Fruit fly (Drosophila melanogaster) whole organism, embryonic: Measurements from ENCODE around the gene SmydA-2.

Source experiments
- CG11723 ChIP-seq: fragments of 200-800 bp; sonication (Bioruptor generic); optimal IDR thresholded peaks from 2 replicates; lab custom pipeline; 2017; ENCODE audit warnings: missing biosample characterization, mild to moderate bottlenecking, missing genetic modification characterization
- CG12659 ChIP-seq: fragments of 200-800 bp; sonication (Bioruptor generic); optimal IDR thresholded peaks from 3 replicates; lab custom pipeline; 2017; ENCODE audit warnings: mild to moderate bottlenecking, missing biosample characterization, missing genetic modification reagents, missing genetic modification characterization
- CG17359 ChIP-seq: fragments of 200-800 bp; sonication (Bioruptor generic); optimal IDR thresholded peaks from 3 replicates; lab custom pipeline; 2018; ENCODE audit warnings: missing biosample characterization, mild to moderate bottlenecking, missing genetic modification characterization, moderate library complexity
- CG17361 ChIP-seq: fragments of 200-800 bp; sonication (Bioruptor generic); IDR thresholded peaks from 3 replicates; pipeline ENCODE4 v1.3.6; 2022; ENCODE audit warnings: missing biosample characterization, missing genetic modification characterization
- CG17568 ChIP-seq: fragments of 200-800 bp; sonication (Bioruptor generic); optimal IDR thresholded peaks from 2 replicates; lab custom pipeline; 2018; ENCODE audit warnings: missing biosample characterization, mild to moderate bottlenecking, missing genetic modification characterization, moderate library complexity
- CG17912 ChIP-seq: fragments of 200-800 bp; sonication (Bioruptor generic); optimal IDR thresholded peaks from 2 replicates; lab custom pipeline; 2018; ENCODE audit warnings: missing biosample characterization, mild to moderate bottlenecking, missing genetic modification characterization
- CG18476 ChIP-seq: fragments of 200-800 bp; sonication (Bioruptor generic); optimal IDR thresholded peaks from 2 replicates; lab custom pipeline; 2016; ENCODE audit warnings: missing biosample characterization, mild to moderate bottlenecking, missing genetic modification characterization
- CG2199 ChIP-seq: fragments of 200-800 bp; sonication (Bioruptor generic); IDR thresholded peaks from 3 replicates; pipeline ENCODE4 v1.3.6; 2022; ENCODE audit warnings: missing biosample characterization, missing genetic modification characterization
- CG3065 ChIP-seq: fragments of 200-800 bp; sonication (Bioruptor generic); optimal IDR thresholded peaks from 2 replicates; lab custom pipeline; 2016; ENCODE audit warnings: missing biosample characterization, missing genetic modification characterization
- CG31365 ChIP-seq: fragments of 200-800 bp; sonication (Bioruptor generic); optimal IDR thresholded peaks from 2 replicates; lab custom pipeline; 2018; ENCODE audit warnings: missing biosample characterization, mild to moderate bottlenecking, missing genetic modification characterization
- CG33557 ChIP-seq: fragments of 200-800 bp; sonication (Bioruptor generic); optimal IDR thresholded peaks from 2 replicates; lab custom pipeline; 2019; ENCODE audit warnings: missing biosample characterization, mild to moderate bottlenecking, missing genetic modification characterization, moderate library complexity
- CG3847 ChIP-seq: fragments of 200-800 bp; sonication (Bioruptor generic); IDR thresholded peaks from 2 replicates; pipeline ENCODE4 v1.3.6; 2022; ENCODE audit warnings: missing biosample characterization, missing genetic modification characterization
- CG5180 ChIP-seq: fragments of 200-800 bp; sonication (Bioruptor generic); optimal IDR thresholded peaks from 3 replicates; lab custom pipeline; 2017; ENCODE audit warnings: missing biosample characterization, missing genetic modification characterization, mild to moderate bottlenecking, moderate library complexity, missing genetic modification reagents
- CG6254 ChIP-seq: fragments of 200-800 bp; sonication (Bioruptor generic); optimal IDR thresholded peaks from 3 replicates; lab custom pipeline; 2017; ENCODE audit warnings: mild to moderate bottlenecking, missing biosample characterization, missing genetic modification reagents, missing genetic modification characterization
- CG8359 ChIP-seq: fragments of 200-800 bp; sonication (Bioruptor generic); optimal IDR thresholded peaks from 2 replicates; lab custom pipeline; 2017; ENCODE audit warnings: missing biosample characterization, mild to moderate bottlenecking, missing genetic modification characterization, borderline replicate concordance
- CG8765 ChIP-seq: fragments of 200-800 bp; sonication (Bioruptor generic); IDR thresholded peaks from 2 replicates; pipeline ENCODE4 v1.3.6; 2022; ENCODE audit warnings: missing biosample characterization, missing genetic modification characterization
- CG9876 ChIP-seq: fragments of 200-800 bp; sonication (Bioruptor generic); optimal IDR thresholded peaks from 2 replicates; lab custom pipeline; 2016; ENCODE audit warnings: missing biosample characterization, missing genetic modification characterization
- CTCF ChIP-seq: fragments of 200-800 bp; sonication (Bioruptor generic); optimal IDR thresholded peaks from 2 replicates; lab custom pipeline; 2017; ENCODE audit warnings: missing biosample characterization, mild to moderate bottlenecking, missing genetic modification characterization, moderate library complexity
- Chrac-16 ChIP-seq: fragments of 200-800 bp; sonication (Bioruptor generic); optimal IDR thresholded peaks from 3 replicates; lab custom pipeline; 2016; ENCODE audit warnings: missing biosample characterization, missing genetic modification characterization
- Dek ChIP-seq: fragments of 200-800 bp; sonication (Bioruptor generic); optimal IDR thresholded peaks from 3 replicates; lab custom pipeline; 2019; ENCODE audit warnings: missing biosample characterization, mild to moderate bottlenecking, missing genetic modification characterization, moderate library complexity
- E2f1 ChIP-seq: fragments of 200-800 bp; sonication (Bioruptor generic); IDR thresholded peaks from 2 replicates; pipeline ENCODE4 v1.3.6; 2022; ENCODE audit warnings: missing biosample characterization, missing genetic modification characterization
- H2.0 ChIP-seq: fragments of 200-800 bp; sonication (Bioruptor generic); IDR thresholded peaks from 2 replicates; pipeline ENCODE4 v1.3.6; 2022; ENCODE audit warnings: missing biosample characterization, missing genetic modification characterization
- HLHmδ ChIP-seq: fragments of 200-800 bp; sonication (Bioruptor generic); optimal IDR thresholded peaks from 2 replicates; lab custom pipeline; 2018; ENCODE audit warnings: missing biosample characterization, mild to moderate bottlenecking, missing genetic modification characterization, moderate library complexity
- Hand ChIP-seq: fragments of 200-800 bp; sonication (Bioruptor generic); optimal IDR thresholded peaks from 2 replicates; lab custom pipeline; 2017; ENCODE audit warnings: mild to moderate bottlenecking, missing biosample characterization, missing genetic modification reagents, missing genetic modification characterization
- NFAT ChIP-seq: fragments of 200-800 bp; sonication (Bioruptor generic); IDR thresholded peaks from 2 replicates; pipeline ENCODE4 v1.3.6; 2022; ENCODE audit warnings: missing biosample characterization, missing genetic modification characterization
- Oli ChIP-seq: fragments of 200-800 bp; sonication (Bioruptor generic); optimal IDR thresholded peaks from 2 replicates; lab custom pipeline; 2018; ENCODE audit warnings: missing biosample characterization, mild to moderate bottlenecking, missing genetic modification characterization, moderate library complexity
- PHDP ChIP-seq: fragments of 200-800 bp; sonication (Bioruptor generic); optimal IDR thresholded peaks from 3 replicates; lab custom pipeline; 2018; ENCODE audit warnings: missing biosample characterization, mild to moderate bottlenecking, missing genetic modification characterization, moderate library complexity
- Pdp1 ChIP-seq, 2 experiments: fragments of 200-800 bp; sonication (Bioruptor generic); optimal IDR thresholded peaks; 3 replicates each; lab custom pipeline; 2016; ENCODE audit warnings: missing biosample characterization in 2 of 2, missing genetic modification characterization in 2 of 2, mild to moderate bottlenecking in 1 of 2, moderate library complexity in 1 of 2
- Ssrp ChIP-seq: fragments of 200-800 bp; sonication (Bioruptor generic); optimal IDR thresholded peaks from 2 replicates; lab custom pipeline; 2018; ENCODE audit warnings: missing biosample characterization, mild to moderate bottlenecking, missing genetic modification characterization, moderate library complexity
- ac ChIP-seq: fragments of 200-800 bp; sonication (Bioruptor generic); optimal IDR thresholded peaks from 3 replicates; lab custom pipeline; 2017; ENCODE audit warnings: missing biosample characterization, mild to moderate bottlenecking, missing genetic modification characterization
- ap ChIP-seq: fragments of 200-800 bp; sonication (Bioruptor generic); IDR thresholded peaks from 2 replicates; pipeline ENCODE4 v1.3.6; 2022; ENCODE audit warnings: missing biosample characterization, missing genetic modification characterization
- cas ChIP-seq: fragments of 200-800 bp; sonication (Bioruptor generic); IDR thresholded peaks from 2 replicates; pipeline ENCODE4 v1.3.6; 2022; ENCODE audit warnings: missing biosample characterization, missing genetic modification characterization
- dati ChIP-seq: fragments of 200-800 bp; sonication (Bioruptor generic); IDR thresholded peaks from 2 replicates; pipeline ENCODE4 v1.3.6; 2022; ENCODE audit warnings: missing biosample characterization, missing genetic modification characterization
- fd64A ChIP-seq: fragments of 200-800 bp; sonication (Bioruptor generic); optimal IDR thresholded peaks from 3 replicates; lab custom pipeline; 2018; ENCODE audit warnings: missing biosample characterization, mild to moderate bottlenecking, missing genetic modification characterization
- fd96Cb ChIP-seq: fragments of 200-800 bp; sonication (Bioruptor generic); optimal IDR thresholded peaks from 2 replicates; lab custom pipeline; 2018; ENCODE audit warnings: missing biosample characterization, mild to moderate bottlenecking, missing genetic modification characterization, moderate library complexity
- gt ChIP-seq: fragments of 200-800 bp; sonication (Bioruptor generic); IDR thresholded peaks from 2 replicates; pipeline ENCODE4 v1.3.6; 2022; ENCODE audit warnings: missing biosample characterization, missing genetic modification characterization
- her ChIP-seq: fragments of 200-800 bp; sonication (Bioruptor generic); optimal IDR thresholded peaks from 2 replicates; lab custom pipeline; 2016; ENCODE audit warnings: missing biosample characterization, missing genetic modification characterization
- hth ChIP-seq: fragments of >200 bp; optimal IDR thresholded peaks from 2 replicates; lab custom pipeline; 2017; ENCODE audit warnings: inconsistent platforms
- lov ChIP-seq, 2 experiments: fragments of 200-800 bp in 1 of 2; fragments of >200 bp in 1 of 2; sonication (Bioruptor generic) in 1 of 2; IDR thresholded peaks in 1 of 2; optimal IDR thresholded peaks in 1 of 2; 2 replicates in 1 of 2; 3 replicates in 1 of 2; pipeline versions ENCODE4 v1.3.6 to Lab custom; 2017 to 2022; ENCODE audit warnings: missing biosample characterization in 1 of 2, missing genetic modification characterization in 1 of 2
- mirr ChIP-seq: fragments of 200-800 bp; sonication (Bioruptor generic); optimal IDR thresholded peaks from 3 replicates; lab custom pipeline; 2018; ENCODE audit warnings: missing biosample characterization, mild to moderate bottlenecking, missing genetic modification characterization
- oc ChIP-seq: fragments of 200-800 bp; sonication (Bioruptor generic); optimal IDR thresholded peaks from 2 replicates; lab custom pipeline; 2018; ENCODE audit warnings: missing biosample characterization, mild to moderate bottlenecking, missing genetic modification characterization, moderate library complexity
- odd ChIP-seq: fragments of 200-800 bp; sonication (Bioruptor generic); optimal IDR thresholded peaks from 2 replicates; lab custom pipeline; 2017; ENCODE audit warnings: missing biosample characterization, mild to moderate bottlenecking, missing genetic modification characterization
- pros ChIP-seq: fragments of 200-800 bp; sonication (Bioruptor generic); optimal IDR thresholded peaks from 3 replicates; lab custom pipeline; 2019; ENCODE audit warnings: missing biosample characterization, mild to moderate bottlenecking, missing genetic modification characterization, moderate library complexity
- psq ChIP-seq: fragments of 200-800 bp; sonication (Bioruptor generic); optimal IDR thresholded peaks from 2 replicates; lab custom pipeline; 2017; ENCODE audit warnings: missing biosample characterization, missing genetic modification characterization
- pum ChIP-seq: fragments of 200-800 bp; sonication (Bioruptor generic); optimal IDR thresholded peaks from 2 replicates; lab custom pipeline; 2016; ENCODE audit warnings: missing biosample characterization, missing genetic modification characterization
- sob ChIP-seq: fragments of 200-800 bp; sonication (Bioruptor generic); IDR thresholded peaks from 2 replicates; pipeline ENCODE4 v1.3.6; 2022; ENCODE audit warnings: missing biosample characterization, missing genetic modification characterization
- trh ChIP-seq: fragments of 200-800 bp; sonication (Bioruptor generic); optimal IDR thresholded peaks from 2 replicates; lab custom pipeline; 2016; ENCODE audit warnings: missing biosample characterization, missing genetic modification characterization
- ttk ChIP-seq: fragments of 200-800 bp; sonication (Bioruptor generic); IDR thresholded peaks from 2 replicates; pipeline ENCODE4 v2.1.2; 2022; ENCODE audit warnings: missing biosample characterization, missing genetic modification characterization
- zf30C ChIP-seq: fragments of 200-800 bp; sonication (Bioruptor generic); optimal IDR thresholded peaks from 3 replicates; lab custom pipeline; 2018; ENCODE audit warnings: missing biosample characterization, mild to moderate bottlenecking, missing genetic modification characterization

SmydA-2 gene

DNA sequence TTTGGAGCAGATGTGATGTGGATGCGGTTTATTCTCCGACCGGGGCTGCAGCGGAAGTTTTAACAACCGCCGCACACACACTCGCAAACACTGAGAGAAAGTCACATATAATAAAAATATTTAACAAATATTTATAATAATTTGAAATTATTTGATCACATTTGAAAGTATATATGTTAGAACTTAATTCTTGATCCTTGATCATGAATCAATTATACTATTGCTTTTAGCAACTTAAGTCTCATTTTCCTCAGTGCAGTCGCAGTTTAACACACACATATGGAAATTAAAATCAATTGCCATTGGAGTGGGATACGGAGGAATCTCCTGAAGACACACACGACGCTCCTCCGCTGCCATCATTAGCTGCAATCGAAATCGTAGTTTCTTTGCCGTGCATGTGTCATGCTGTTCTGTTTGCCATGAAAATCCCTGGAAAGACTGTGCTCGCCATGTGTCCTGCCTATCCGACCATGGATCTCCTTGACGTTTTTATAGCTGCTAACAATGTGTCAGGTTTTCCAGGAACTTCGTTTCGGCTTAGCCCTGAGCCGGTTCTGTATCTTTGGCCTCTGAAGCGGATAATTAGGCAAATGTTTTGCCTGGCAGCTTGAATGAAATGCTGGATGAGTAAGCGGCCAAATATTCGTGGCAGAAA, 30.2 kb upstream of the SmydA-2 start (continued):
- peak; percentile 76 for TF ChIP-seq CG17359 (tag; lab: Kevin White, UChicago)
- TF ChIP-seq CG33557 (GFP tag; lab: Kevin White, UChicago) = peak; percentile 91
- no peak for TF ChIP-seq mirr (GFP tag; lab: Kevin White, UChicago)
- no peak for TF ChIP-seq CG2199
- TF ChIP-seq pum = peak; percentile 7
- TF ChIP-seq pros (GFP tag; lab: Kevin White, UChicago) = peak; percentile 46
- no peak for TF ChIP-seq fd64A (GFP tag; lab: Kevin White, UChicago)
- no peak for TF ChIP-seq Hand (GFP tag; lab: Kevin White, UChicago)
- TF ChIP-seq CG17361 (GFP tag; lab: Robert Waterston, UW) = peak; percentile 89
- TF ChIP-seq CG17568 (GFP tag; lab: Kevin White, UChicago) = peak; percentile 43
- no peak for TF ChIP-seq hth (lab: Kevin White, UChicago)
- peak; percentile 70 for TF ChIP-seq PHDP (tag; lab: Kevin White, UChicago)
- TF ChIP-seq E2f1 = no peak
- TF ChIP-seq CG3065 = no peak
- no peak for TF ChIP-seq trh (GFP tag; lab: Kevin White, UChicago)
- peak; percentile 46 for TF ChIP-seq oc
- TF ChIP-seq Chrac-16 (GFP tag; lab: Kevin White, UChicago) = peak; percentile 77
- TF ChIP-seq CG8359 = peak; percentile 70
- peak; percentile 59; the same call in 1 of the 2 replicates for TF ChIP-seq ttk (GFP tag; lab: Robert Waterston, UW)
- TF ChIP-seq zf30C (GFP tag; lab: Kevin White, UChicago) = peak; percentile 93
- peak; percentile 77 for TF ChIP-seq fd96Cb (tag; lab: Kevin White, UChicago)
- peak; percentile 81 for TF ChIP-seq Ssrp
- no peak for TF ChIP-seq her (GFP tag; lab: Kevin White, UChicago)
- no peak for TF ChIP-seq cas (GFP tag; lab: Robert Waterston, UW)
- TF ChIP-seq ac (GFP tag; lab: Kevin White, UChicago) = peak; percentile 84
- TF ChIP-seq Dek = no peak
- TF ChIP-seq odd (GFP tag; lab: Kevin White, UChicago) = peak; percentile 38
- TF ChIP-seq CG18476 (GFP tag; lab: Kevin White, UChicago) = peak; percentile 20
- no peak for TF ChIP-seq NFAT (GFP tag; lab: Robert Waterston, UW)
- peak; percentile 58 for TF ChIP-seq H2.0 (GFP tag; lab: Robert Waterston, UW)
- TF ChIP-seq sob (GFP tag; lab: Robert Waterston, UW) = no peak
- no peak for TF ChIP-seq CG5180 (GFP tag; lab: Kevin White, UChicago)
- TF ChIP-seq lov (optimal IDR thresholded peaks at IDR 0.05; lab: Kevin White, UChicago) = no peak
- peak; percentile 67; the same call in 1 of the 3 replicates for TF ChIP-seq lov (GFP tag; IDR thresholded peaks at IDR 0.05; lab: Robert Waterston, UW)
- TF ChIP-seq CG31365 (tag; lab: Kevin White, UChicago) = no peak
- TF ChIP-seq ap (GFP tag; lab: Robert Waterston, UW) = 0 out of 2 replicates have a peak, but pooled peaks have one; percentile 33
- TF ChIP-seq HLHmδ (GFP tag; lab: Kevin White, UChicago) = no peak
- peak; percentile 80; the same call in 1 of the 2 replicates for TF ChIP-seq CG8765 (GFP tag; lab: Robert Waterston, UW)
- peak; percentile 85 for TF ChIP-seq CG6254 (GFP tag; lab: Kevin White, UChicago)
- TF ChIP-seq dati (GFP tag; lab: Robert Waterston, UW) = no peak
- TF ChIP-seq CG11723 (GFP tag; lab: Kevin White, UChicago) = peak; percentile 49
- no peak for TF ChIP-seq CG17912 (GFP tag; lab: Kevin White, UChicago)
- peak; percentile 79 for TF ChIP-seq Oli (tag; lab: Kevin White, UChicago)
- no peak; the same call in 1 of the 2 replicates for TF ChIP-seq gt (GFP tag; lab: Robert Waterston, UW)
- TF ChIP-seq CG3847 (GFP tag; lab: Robert Waterston, UW) = 0 out of 2 replicates have a peak, but pooled peaks have one; percentile 39
- TF ChIP-seq CG12659 (GFP tag; lab: Kevin White, UChicago) = peak; percentile 27
- TF ChIP-seq Pdp1 (GFP tag; optimal IDR thresholded peaks at IDR 0.05; lab: Kevin White, UChicago) = no peak
- no peak for TF ChIP-seq CTCF (GFP tag; lab: Kevin White, UChicago)
- TF ChIP-seq psq (GFP tag; lab: Kevin White, UChicago) = peak; percentile 10
- no peak for TF ChIP-seq CG9876
